Fruit fly (Drosophila melanogaster) Kc167 (cell line): Measurements from ENCODE around the gene ABCB7.

Experiments
- Myc ChIP-seq: fragments of >200 bp; optimal IDR thresholded peaks from 2 replicates; lab custom pipeline; 2017; ENCODE audit warnings: missing external identifiers
- Sin3A ChIP-seq: fragments of >200 bp; optimal IDR thresholded peaks from 2 replicates; lab custom pipeline; 2018; ENCODE audit warnings: missing external identifiers
- h ChIP-seq: fragments of >200 bp; optimal IDR thresholded peaks from 3 replicates; lab custom pipeline; 2018; ENCODE audit warnings: missing external identifiers
- insv ChIP-seq: fragments of >200 bp; optimal IDR thresholded peaks from 3 replicates; lab custom pipeline; 2018; ENCODE audit warnings: missing external identifiers
- psq ChIP-seq: fragments of >200 bp; optimal IDR thresholded peaks from 2 replicates; lab custom pipeline; 2017; ENCODE audit warnings: missing external identifiers
- ttk ChIP-seq: sonication (Bioruptor generic); optimal IDR thresholded peaks from 2 replicates; lab custom pipeline; 2017; ENCODE audit warnings: missing external identifiers

Gene ABCB7

dm6 chr3L:1609611-1610010 lies 8.6 kb upstream of the ABCB7 start:
- no peak for TF ChIP-seq insv
- TF ChIP-seq Sin3A (lab: Kevin White, UChicago) = no peak
- TF ChIP-seq h = no peak
- TF ChIP-seq Myc = no peak
- no peak for TF ChIP-seq ttk
- TF ChIP-seq psq (lab: Kevin White, UChicago) = no peak

- TF ChIP-seq h (no peak), ttk (no peak), psq (lab: Kevin White, UChicago) (no peak), Sin3A (lab: Kevin White, UChicago) (no peak), Myc (no peak), insv (no peak)
Observed at dm6 chr3L:1614465-1615084, 3.6 kb upstream of the ABCB7 start.

- TF ChIP-seq ttk (no peak), psq (lab: Kevin White, UChicago) (no peak), insv (no peak), Sin3A (lab: Kevin White, UChicago) (no peak), h (no peak), Myc (no peak)
Observed at dm6 chr3L:1615701-1616100, 2.5 kb upstream of the ABCB7 start, which contains the start of gene CG12105. CG12105 (minus strand) TSS chr3L:1615801.

dm6 chr3L:1626924-1627323 lies 8.7 kb downstream of the ABCB7 start:
- TF ChIP-seq insv = no peak
- no peak for TF ChIP-seq h

- TF ChIP-seq ttk = no peak
- TF ChIP-seq insv = no peak
- TF ChIP-seq psq (lab: Kevin White, UChicago) = no peak
- no peak for TF ChIP-seq Myc
- no peak for TF ChIP-seq Sin3A (lab: Kevin White, UChicago)
- TF ChIP-seq h = no peak
Observed at dm6 chr3L:1628176-1628866, 10.1 kb downstream of the ABCB7 start, which contains the start of gene CG13928. CG13928 (minus strand) TSS chr3L:1628377.

dm6 chr3L:1629064-1629777 lies 11.0 kb downstream of the ABCB7 start, which contains the start of gene GC:
GC (minus strand) TSS chr3L:1629301.
- TF ChIP-seq Myc (no peak), insv (no peak), Sin3A (lab: Kevin White, UChicago) (no peak), h (no peak), ttk (no peak), psq (lab: Kevin White, UChicago) (no peak)

- no peak for TF ChIP-seq psq (lab: Kevin White, UChicago)
- TF ChIP-seq Myc = no peak
- TF ChIP-seq ttk = no peak
- no peak for TF ChIP-seq Sin3A (lab: Kevin White, UChicago)
- no peak for TF ChIP-seq h
- TF ChIP-seq insv = no peak
Observed at dm6 chr3L:1636886-1637285, 18.7 kb downstream of the ABCB7 start.

dm6 chr3L:1637652-1638051 lies 19.4 kb downstream of the ABCB7 start, which contains the start of gene nSyb:
nSyb (minus strand) TSS chr3L:1637752.
- TF ChIP-seq insv (no peak), Myc (no peak), psq (lab: Kevin White, UChicago) (no peak)

dm6 chr3L:1639185-1639812 lies 21.1 kb downstream of the ABCB7 start, which contains the start of the genes Mettl2 and Bgb:
Mettl2 (minus strand) TSS chr3L:1639235.
Bgb (plus strand) TSS chr3L:1639711.
- TF ChIP-seq ttk (no peak), insv (no peak), Sin3A (lab: Kevin White, UChicago) (no peak), psq (lab: Kevin White, UChicago) (no peak), h (no peak), Myc (no peak)

- TF ChIP-seq h (no peak), Myc (no peak)
Observed at dm6 chr3L:1644920-1645567, 26.8 kb downstream of the ABCB7 start, which contains the start of the genes alphaCOP and CG13919. alphaCOP (minus strand) TSS chr3L:1645199. CG13919 (plus strand) TSS chr3L:1645467.

- TF ChIP-seq Myc = no peak
- TF ChIP-seq ttk = no peak
- TF ChIP-seq insv = no peak
- no peak for TF ChIP-seq h
- no peak for TF ChIP-seq Sin3A (lab: Kevin White, UChicago)
- no peak for TF ChIP-seq psq (lab: Kevin White, UChicago)
Observed at dm6 chr3L:1647276-1647919, 29.2 kb downstream of the ABCB7 start, which contains the start of the genes CG17249 and Bro. CG17249 (minus strand) TSS chr3L:1647464. Bro (plus strand) TSS chr3L:1647869.
